Fruit fly (Drosophila melanogaster): ENCODE measurements around the gene mthl10.

DNA sequence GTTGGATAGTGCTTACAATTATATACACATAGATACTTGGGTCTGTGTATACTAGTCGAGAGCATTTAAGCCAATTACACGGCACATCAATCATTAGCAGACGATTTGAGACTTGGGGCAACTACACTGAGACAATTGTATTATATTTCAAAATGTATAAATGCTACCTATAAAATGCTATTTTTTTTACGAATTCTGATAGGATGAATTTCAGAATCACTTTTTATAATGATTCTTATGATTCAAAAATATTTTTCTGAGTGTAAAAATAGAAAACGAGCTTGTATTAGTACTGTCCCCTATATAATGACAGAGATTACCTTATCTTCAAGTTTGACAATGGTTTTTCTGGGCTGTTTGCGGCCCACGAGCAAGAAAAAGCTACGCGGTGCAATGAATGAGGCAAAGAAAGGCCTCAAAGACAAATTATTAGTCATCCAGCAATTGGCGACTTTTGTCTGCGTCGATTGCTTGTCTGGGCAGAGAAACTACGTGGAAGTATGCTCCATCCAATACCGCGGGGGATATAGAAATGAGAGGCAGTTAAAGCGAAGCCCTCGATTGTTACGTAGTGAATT, 8.0 kb upstream of the mthl10 start:
- no peak for TF ChIP-seq Atf3 (GFP tag; optimal IDR thresholded peaks at IDR 0.05)
- no peak for TF ChIP-seq CG8089 (GFP tag; optimal IDR thresholded peaks at IDR 0.05)
- TF ChIP-seq CG4424 (GFP tag; optimal IDR thresholded peaks at IDR 0.05), result peak; percentile 64
